Worm (Caenorhabditis elegans): Measurements from ENCODE around the gene ral-1.

DNA sequence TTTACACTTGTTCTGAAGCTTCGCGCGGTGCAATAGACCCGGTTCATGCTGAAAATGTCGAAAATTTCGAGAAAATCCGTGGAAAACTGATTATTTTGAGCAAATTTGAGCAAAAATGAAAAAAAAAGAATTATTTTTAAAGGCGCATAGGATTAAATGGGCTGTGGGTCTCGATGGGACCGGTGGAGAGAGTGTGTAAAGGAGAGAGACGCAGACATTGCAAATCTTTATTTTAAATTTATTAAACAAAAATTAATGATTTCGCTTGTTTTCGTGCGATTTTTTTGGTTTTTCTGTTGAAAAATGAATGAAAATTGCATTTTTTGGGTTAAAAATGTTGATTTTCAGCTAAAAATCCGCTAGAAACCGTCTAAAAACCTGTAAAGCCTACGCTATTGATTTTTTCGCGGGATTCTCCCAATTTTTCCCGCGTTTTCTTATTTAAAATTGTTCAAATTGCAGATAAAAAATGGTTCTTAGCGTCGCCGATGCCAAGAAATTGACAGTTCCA, 16.8 kb upstream of the ral-1 start, which contains the start of the genes Y53G8AR.8 and Y53G8AR.6:
- TF ChIP-seq elt-1 (tag; optimal IDR thresholded peaks at IDR 0.05; ENCODE audit: borderline replicate concordance, insufficient read depth) (no peak), ceh-39 (tag; optimal IDR thresholded peaks at IDR 0.05) (no peak), lsy-2 (tag; optimal IDR thresholded peaks at IDR 0.05) (peak; percentile 8), nhr-12 (tag; optimal IDR thresholded peaks at IDR 0.05) (no peak), blmp-1 (tag; optimal IDR thresholded peaks at IDR 0.05) (no peak), M03D4.4 (tag; optimal IDR thresholded peaks at IDR 0.05) (no peak), tbx-8 (GFP tag; optimal IDR thresholded peaks at IDR 0.05) (no peak), lin-32 (GFP tag; optimal IDR thresholded peaks at IDR 0.05) (no peak), nhr-237 (tag; optimal IDR thresholded peaks at IDR 0.05) (no peak), nhr-28 (tag; optimal IDR thresholded peaks at IDR 0.05) (no peak), lin-13 (tag; optimal IDR thresholded peaks at IDR 0.05) (no peak), pha-4 (tag; optimal IDR thresholded peaks at IDR 0.05) (no peak), nhr-2 (tag; optimal IDR thresholded peaks at IDR 0.05) (no peak)

All from whole organism, mixed stage, embryonic.